Worm (Caenorhabditis elegans) whole organism, early embryonic: ENCODE results near the gene srw-139.

Source experiments
- F13C5.2 ChIP-seq: sonication (generic microtip); optimal IDR thresholded peaks from 2 replicates; lab custom pipeline; 2017; ENCODE audit warnings: mild to moderate bottlenecking, missing genetic modification characterization, inconsistent platforms, missing compliant biosample characterization
- ama-1 ChIP-seq: fragments of 150-350 bp; optimal IDR thresholded peaks from 2 replicates; lab custom pipeline; 2014
- flt-1 ChIP-seq: fragments of 200-800 bp; sonication (Bioruptor generic); IDR thresholded peaks from 2 replicates; pipeline ENCODE4 v1.3.6; 2022; ENCODE audit warnings: missing genetic modification characterization, missing compliant biosample characterization
- hmg-4 ChIP-seq: fragments of 200-800 bp; sonication (Bioruptor generic); optimal IDR thresholded peaks from 2 replicates; lab custom pipeline; 2018; ENCODE audit warnings: mild to moderate bottlenecking, missing genetic modification characterization, missing compliant biosample characterization
- tbx-37 ChIP-seq: fragments of 200-800 bp; sonication (Bioruptor generic); conservative IDR thresholded peaks from 2 replicates; pipeline ENCODE4 v1.3.6; 2022; ENCODE audit warnings: missing genetic modification reagents, missing genetic modification characterization, missing compliant biosample characterization

- TF ChIP-seq ama-1 (lab: Kevin White, UChicago) (no peak), flt-1 (no peak), tbx-37 (no peak), F13C5.2 (tag; lab: Kevin White, UChicago) (no peak), hmg-4 (no peak)
Measured at ce11 chrV:3024274-3024673, 39.1 kb upstream of the srw-139 start, which contains the start of gene asp-8.
